Worm (Caenorhabditis elegans) whole organism, L4/young adult: ENCODE measurements around the gene C18D4.4.

Source experiments
- dao-5 ChIP-seq: sonication (generic microtip); optimal IDR thresholded peaks from 2 replicates; lab custom pipeline; 2016; ENCODE audit warnings: missing genotype, missing genetic modification characterization, moderate library complexity, missing compliant biosample characterization
- him-1 ChIP-seq: sonication (generic microtip); optimal IDR thresholded peaks from 2 replicates; lab custom pipeline; 2016; ENCODE audit warnings: missing genotype, missing genetic modification reagents, missing genetic modification characterization, missing compliant biosample characterization

- no peak for TF ChIP-seq him-1 (tag; lab: Kevin White, UChicago)
- TF ChIP-seq dao-5 (tag; lab: Kevin White, UChicago), result no peak
Observed at ce11 chrV:17549362-17549761, 18.1 kb upstream of the C18D4.4 start, which contains the start of gene fbxa-176.
